Worm (Caenorhabditis elegans) whole organism, midembryonic: ENCODE data around the gene rilp-1.

Experiments
- cog-1 ChIP-seq: sonication (generic microtip); optimal IDR thresholded peaks from 2 replicates; lab custom pipeline; 2016; ENCODE audit warnings: missing genetic modification characterization, missing compliant biosample characterization
- flt-1 ChIP-seq: fragments of 200-800 bp; sonication (Bioruptor generic); IDR thresholded peaks from 2 replicates; pipeline ENCODE4 v1.3.6; 2022; ENCODE audit warnings: missing genetic modification characterization, missing compliant biosample characterization
- med-1 ChIP-seq: sonication (generic microtip); optimal IDR thresholded peaks from 2 replicates; lab custom pipeline; 2017; ENCODE audit warnings: missing genetic modification characterization, mild to moderate bottlenecking, missing compliant biosample characterization, antibody characterized with exemption, missing genetic modification reagents; ENCODE audit not compliant: insufficient read depth
- tab-1 ChIP-seq: fragments of 200-800 bp; sonication (Bioruptor generic); IDR thresholded peaks from 2 replicates; pipeline ENCODE4 v1.3.6; 2022; ENCODE audit warnings: missing genetic modification characterization, missing compliant biosample characterization

DNA sequence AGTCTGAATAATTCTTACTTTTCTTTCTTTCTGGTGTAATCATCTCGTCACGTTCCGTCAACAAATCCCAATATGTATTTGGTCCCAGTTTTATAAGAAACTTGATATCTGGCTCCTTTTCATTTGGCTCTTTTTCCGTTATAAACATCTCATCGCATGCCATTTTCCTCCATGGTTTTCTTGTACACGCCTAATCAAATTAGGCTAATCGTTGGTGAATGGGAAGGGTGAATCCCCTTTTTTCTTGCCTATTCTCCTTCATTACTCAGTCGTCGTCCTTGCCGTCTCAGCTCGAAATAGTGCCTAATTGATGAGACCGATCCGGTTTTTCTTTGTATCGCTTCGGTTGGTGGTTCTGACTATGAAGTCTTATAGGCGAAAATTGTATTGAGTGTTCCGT lies 1.8 kb upstream of the rilp-1 start:
- TF ChIP-seq cog-1 = no peak
- TF ChIP-seq tab-1 (GFP tag; lab: Robert Waterston, UW) = no peak
- TF ChIP-seq med-1 (GFP tag; lab: Kevin White, UChicago) = no peak
- no peak for TF ChIP-seq flt-1
